Fruit fly (Drosophila melanogaster): ENCODE measurements around the gene CG11529.

Gene CG11529

dm6 chr3L:12197491-12197890 lies at the start of gene CG11529:
Gene CG11529 (plus strand): TSS chr3L:12197791.
- TF ChIP-seq CG7045 (GFP tag; optimal IDR thresholded peaks at IDR 0.05) (no peak), CG33017 (tag; optimal IDR thresholded peaks at IDR 0.05) (no peak), Crg-1 (GFP tag; optimal IDR thresholded peaks at IDR 0.05) (no peak), toe (GFP tag; optimal IDR thresholded peaks at IDR 0.05) (no peak), tj (GFP tag; optimal IDR thresholded peaks at IDR 0.05) (no peak), CG1620 (GFP tag; optimal IDR thresholded peaks at IDR 0.05) (no peak), cnc (optimal IDR thresholded peaks at IDR 0.05) (no peak)

DNA sequence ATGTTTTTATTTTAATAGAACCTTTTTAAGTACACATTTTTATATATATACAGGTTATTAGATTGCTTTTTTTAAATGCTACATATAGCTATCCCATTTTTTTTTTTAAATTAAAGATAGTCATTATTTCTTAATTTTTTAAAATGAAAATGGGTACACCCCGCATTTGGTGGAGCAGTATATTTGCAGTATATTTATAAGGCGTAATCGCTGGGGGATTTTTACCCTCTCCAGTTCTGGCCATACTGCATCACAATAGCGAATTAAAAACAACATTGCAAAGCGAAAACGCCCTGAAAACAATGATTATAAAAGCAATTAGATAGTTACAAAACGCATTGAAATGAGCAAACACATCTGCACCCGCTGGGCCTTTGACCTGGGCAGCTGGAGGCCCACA lies 48.6 kb upstream of the CG11529 start, which contains the start of gene CG32099:
CG32099 (plus strand) TSS at position 250 of the 400 bp plus-strand sequence.
- TF ChIP-seq CG14711 (tag; optimal IDR thresholded peaks at IDR 0.05) (peak; percentile 13), tj (GFP tag; optimal IDR thresholded peaks at IDR 0.05) (no peak)

dm6 chr3L:12162156-12162682 lies 35.4 kb upstream of the CG11529 start:
- TF ChIP-seq toe (GFP tag; optimal IDR thresholded peaks at IDR 0.05): no peak
- no peak for TF ChIP-seq tj (GFP tag; optimal IDR thresholded peaks at IDR 0.05)
- no peak for TF ChIP-seq CG11617 (GFP tag; optimal IDR thresholded peaks at IDR 0.05)
- TF ChIP-seq CG1620 (GFP tag; optimal IDR thresholded peaks at IDR 0.05): no peak
- no peak for TF ChIP-seq ovo (GFP tag; optimal IDR thresholded peaks at IDR 0.05)
- TF ChIP-seq pad (GFP tag; optimal IDR thresholded peaks at IDR 0.05): no peak
- TF ChIP-seq Hr96 (GFP tag; optimal IDR thresholded peaks at IDR 0.05): no peak
- TF ChIP-seq CG33017 (tag; optimal IDR thresholded peaks at IDR 0.05): no peak
- no peak for TF ChIP-seq CG5204 (GFP tag; optimal IDR thresholded peaks at IDR 0.05)
- TF ChIP-seq CG12768 (GFP tag; optimal IDR thresholded peaks at IDR 0.05): no peak
- TF ChIP-seq cnc (optimal IDR thresholded peaks at IDR 0.05): no peak
- no peak for TF ChIP-seq CG7045 (GFP tag; optimal IDR thresholded peaks at IDR 0.05)
- TF ChIP-seq Clk (GFP tag; optimal IDR thresholded peaks at IDR 0.05): no peak

- TF ChIP-seq Hr96 (GFP tag; optimal IDR thresholded peaks at IDR 0.05): no peak
- TF ChIP-seq CG1620 (GFP tag; optimal IDR thresholded peaks at IDR 0.05): no peak
- TF ChIP-seq CG7045 (GFP tag; optimal IDR thresholded peaks at IDR 0.05): no peak
- no peak for TF ChIP-seq CG7101 (tag; optimal IDR thresholded peaks at IDR 0.05)
- no peak for TF ChIP-seq Mnt (GFP tag; optimal IDR thresholded peaks at IDR 0.05)
- no peak for TF ChIP-seq cnc (optimal IDR thresholded peaks at IDR 0.05)
- TF ChIP-seq Clk (GFP tag; optimal IDR thresholded peaks at IDR 0.05): no peak
- TF ChIP-seq kay (GFP tag; ENCODE audit: borderline replicate concordance): no peak
- TF ChIP-seq cic (GFP tag; optimal IDR thresholded peaks at IDR 0.05): no peak
- TF ChIP-seq CG33017 (tag; optimal IDR thresholded peaks at IDR 0.05): no peak
- TF ChIP-seq pad (GFP tag; optimal IDR thresholded peaks at IDR 0.05): no peak
- no peak for TF ChIP-seq CG11617 (GFP tag; optimal IDR thresholded peaks at IDR 0.05)
- no peak for TF ChIP-seq toe (GFP tag; optimal IDR thresholded peaks at IDR 0.05)
Observed at dm6 chr3L:12163082-12163481, 34.5 kb upstream of the CG11529 start.

DNA sequence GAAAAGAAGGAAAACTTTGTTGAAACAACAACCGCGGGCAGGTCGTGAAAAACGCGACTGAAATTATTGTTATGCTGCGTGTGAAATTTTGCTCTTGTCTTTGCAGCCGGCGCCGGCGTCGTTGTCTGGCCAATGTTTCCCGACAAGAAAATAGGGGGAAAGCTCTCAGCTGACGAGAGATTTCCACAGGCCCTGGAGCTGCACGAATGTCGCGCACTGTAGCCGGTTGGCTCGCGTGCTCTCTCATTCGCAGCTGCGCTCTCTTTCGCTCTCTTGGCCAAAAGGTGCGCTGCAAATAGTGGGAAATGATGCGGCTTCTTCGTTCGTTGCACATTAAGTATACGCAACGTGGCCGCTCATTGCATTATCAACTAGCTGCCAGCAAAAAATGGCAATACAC lies 33.9 kb upstream of the CG11529 start, which contains the start of gene CG9760:
CG9760 (minus strand) TSS at position 43 of the 400 bp plus-strand sequence.
- TF ChIP-seq Clk (GFP tag; optimal IDR thresholded peaks at IDR 0.05) (no peak), bab1 (GFP tag; optimal IDR thresholded peaks at IDR 0.05) (no peak), cnc (optimal IDR thresholded peaks at IDR 0.05) (no peak), CG1620 (GFP tag; optimal IDR thresholded peaks at IDR 0.05) (no peak), CG5204 (GFP tag; optimal IDR thresholded peaks at IDR 0.05) (no peak), CG7045 (GFP tag; optimal IDR thresholded peaks at IDR 0.05) (no peak), toe (GFP tag; optimal IDR thresholded peaks at IDR 0.05) (no peak), CG7101 (tag; optimal IDR thresholded peaks at IDR 0.05) (no peak), cic (GFP tag; optimal IDR thresholded peaks at IDR 0.05) (no peak), ovo (GFP tag; optimal IDR thresholded peaks at IDR 0.05) (no peak), Crg-1 (GFP tag; optimal IDR thresholded peaks at IDR 0.05) (no peak), kay (GFP tag; ENCODE audit: borderline replicate concordance) (no peak), CG33017 (tag; optimal IDR thresholded peaks at IDR 0.05) (no peak), tj (GFP tag; optimal IDR thresholded peaks at IDR 0.05) (no peak), CG11617 (GFP tag; optimal IDR thresholded peaks at IDR 0.05) (no peak), CG12768 (GFP tag; optimal IDR thresholded peaks at IDR 0.05) (no peak)

dm6 chr3L:12175382-12175781 lies 22.2 kb upstream of the CG11529 start, which contains the start of gene Rh7:
Gene Rh7 (minus strand): TSS chr3L:12175482.
- TF ChIP-seq kay (GFP tag; ENCODE audit: borderline replicate concordance) (no peak), ovo (GFP tag; optimal IDR thresholded peaks at IDR 0.05) (no peak), pad (GFP tag; optimal IDR thresholded peaks at IDR 0.05) (no peak), CG7101 (tag; optimal IDR thresholded peaks at IDR 0.05) (no peak), CG12768 (GFP tag; optimal IDR thresholded peaks at IDR 0.05) (no peak), tj (GFP tag; optimal IDR thresholded peaks at IDR 0.05) (no peak), CG33017 (tag; optimal IDR thresholded peaks at IDR 0.05) (no peak), cnc (optimal IDR thresholded peaks at IDR 0.05) (no peak), CG5204 (GFP tag; optimal IDR thresholded peaks at IDR 0.05) (no peak)

- TF ChIP-seq CG33017 (tag; optimal IDR thresholded peaks at IDR 0.05) (no peak), Mnt (GFP tag; optimal IDR thresholded peaks at IDR 0.05) (no peak), toe (GFP tag; optimal IDR thresholded peaks at IDR 0.05) (no peak), CG5204 (GFP tag; optimal IDR thresholded peaks at IDR 0.05) (no peak), CG14711 (tag; optimal IDR thresholded peaks at IDR 0.05) (no peak), CG12768 (GFP tag; optimal IDR thresholded peaks at IDR 0.05) (no peak), cnc (optimal IDR thresholded peaks at IDR 0.05) (no peak), Crg-1 (GFP tag; optimal IDR thresholded peaks at IDR 0.05) (no peak), Hr96 (GFP tag; optimal IDR thresholded peaks at IDR 0.05) (no peak), cic (GFP tag; optimal IDR thresholded peaks at IDR 0.05) (no peak), CG7101 (tag; optimal IDR thresholded peaks at IDR 0.05) (no peak)
Observed at dm6 chr3L:12177301-12177700, 20.3 kb upstream of the CG11529 start, which contains the start of gene CAH2. Gene CAH2 (plus strand): TSS chr3L:12177601.

Data from whole organism, adult.